Worm (Caenorhabditis elegans): ENCODE results near the gene C55B6.7.

The C55B6.7 gene

ce11 chrX:7177341-7177740 is 14.4 kb downstream of the C55B6.7 start, which contains the start of gene F43E12.1:
F43E12.1 (plus strand) TSS chrX:7177641.
- TF ChIP-seq nhr-6 (tag; optimal IDR thresholded peaks at IDR 0.05) (no peak), Y55F3AM.14 (GFP tag; optimal IDR thresholded peaks at IDR 0.05) (no peak), R02D3.7 (tag; optimal IDR thresholded peaks at IDR 0.05) (no peak), ztf-1 (GFP tag; conservative IDR thresholded peaks at IDR 0.05) (no peak), ceh-82 (tag; optimal IDR thresholded peaks at IDR 0.05) (no peak), lin-39 (tag; optimal IDR thresholded peaks at IDR 0.05) (no peak), F13H6.1 (tag; optimal IDR thresholded peaks at IDR 0.05) (no peak), elt-1 (tag; optimal IDR thresholded peaks at IDR 0.05) (no peak), ama-1 (optimal IDR thresholded peaks at IDR 0.05) (no peak), nhr-129 (tag; optimal IDR thresholded peaks at IDR 0.05) (no peak), mbf-1 (tag; optimal IDR thresholded peaks at IDR 0.05) (no peak), alr-1 (tag; optimal IDR thresholded peaks at IDR 0.05) (no peak), nhr-77 (tag; optimal IDR thresholded peaks at IDR 0.05) (no peak), elt-3 (tag; optimal IDR thresholded peaks at IDR 0.05) (no peak), blmp-1 (tag; optimal IDR thresholded peaks at IDR 0.05; ENCODE audit: insufficient read depth) (no peak)

ce11 chrX:7176817-7177216 is 15.0 kb downstream of the C55B6.7 start:
- TF ChIP-seq crh-2 (tag; optimal IDR thresholded peaks at IDR 0.05) (peak; percentile 48), fos-1 (tag; optimal IDR thresholded peaks at IDR 0.05) (peak; percentile 30), skn-1 (tag; optimal IDR thresholded peaks at IDR 0.05) (no peak)

ce11 chrX:7175389-7175788 is 16.4 kb downstream of the C55B6.7 start:
- peak; percentile 15 for TF ChIP-seq zag-1 (tag; optimal IDR thresholded peaks at IDR 0.05)
- TF ChIP-seq nhr-77 (tag; optimal IDR thresholded peaks at IDR 0.05): no peak
- TF ChIP-seq mab-5 (tag; optimal IDR thresholded peaks at IDR 0.05): peak; percentile 82

ce11 chrX:7170575-7171297 is 21.0 kb downstream of the C55B6.7 start, which contains the start of gene bar-1:
bar-1 (minus strand) TSS chrX:7170625.
- TF ChIP-seq fos-1 (tag; optimal IDR thresholded peaks at IDR 0.05) (peak; percentile 60), ztf-11 (tag; optimal IDR thresholded peaks at IDR 0.05) (no peak), nhr-25 (tag; optimal IDR thresholded peaks at IDR 0.05) (no peak), ceh-82 (tag; optimal IDR thresholded peaks at IDR 0.05) (no peak), Y55F3AM.14 (GFP tag; optimal IDR thresholded peaks at IDR 0.05) (no peak), lin-11 (tag; optimal IDR thresholded peaks at IDR 0.05) (no peak), F13H6.1 (tag; optimal IDR thresholded peaks at IDR 0.05) (no peak)

- TF ChIP-seq blmp-1 (tag; optimal IDR thresholded peaks at IDR 0.05; ENCODE audit: insufficient read depth) (no peak), nhr-11 (tag; optimal IDR thresholded peaks at IDR 0.05) (no peak), sma-9 (GFP tag; optimal IDR thresholded peaks at IDR 0.05) (no peak), sma-9 (tag; optimal IDR thresholded peaks at IDR 0.05) (no peak), fos-1 (tag; optimal IDR thresholded peaks at IDR 0.05) (no peak), sem-4 (tag; optimal IDR thresholded peaks at IDR 0.05) (no peak), sma-3 (GFP tag; optimal IDR thresholded peaks at IDR 0.05) (no peak), ceh-82 (tag; optimal IDR thresholded peaks at IDR 0.05) (no peak), unc-55 (GFP tag; optimal IDR thresholded peaks at IDR 0.05) (no peak), elt-1 (tag; optimal IDR thresholded peaks at IDR 0.05) (no peak), elt-3 (tag; optimal IDR thresholded peaks at IDR 0.05) (no peak), lin-11 (tag; optimal IDR thresholded peaks at IDR 0.05) (no peak)
Measured at ce11 chrX:7162764-7163163, 29.0 kb downstream of the C55B6.7 start.

- TF ChIP-seq zag-1 (tag; optimal IDR thresholded peaks at IDR 0.05) (no peak), R02D3.7 (tag; optimal IDR thresholded peaks at IDR 0.05) (no peak), dmd-4 (tag; optimal IDR thresholded peaks at IDR 0.05) (no peak), mdl-1 (tag; optimal IDR thresholded peaks at IDR 0.05) (no peak), sem-4 (tag; optimal IDR thresholded peaks at IDR 0.05) (no peak), mbf-1 (tag; optimal IDR thresholded peaks at IDR 0.05) (no peak), peb-1 (tag; optimal IDR thresholded peaks at IDR 0.05) (no peak), nhr-6 (tag; optimal IDR thresholded peaks at IDR 0.05) (no peak), crh-2 (tag; optimal IDR thresholded peaks at IDR 0.05) (no peak), unc-39 (tag; optimal IDR thresholded peaks at IDR 0.05) (no peak), lin-11 (tag; optimal IDR thresholded peaks at IDR 0.05) (no peak), ztf-1 (GFP tag; conservative IDR thresholded peaks at IDR 0.05) (no peak), ceh-82 (tag; optimal IDR thresholded peaks at IDR 0.05) (no peak), lsy-2 (tag; optimal IDR thresholded peaks at IDR 0.05) (no peak), ztf-4 (tag; optimal IDR thresholded peaks at IDR 0.05) (no peak), unc-62 (GFP tag; optimal IDR thresholded peaks at IDR 0.05) (no peak), ztf-11 (tag; optimal IDR thresholded peaks at IDR 0.05) (no peak), alr-1 (tag; optimal IDR thresholded peaks at IDR 0.05) (no peak)
Measured at ce11 chrX:7158736-7159135, 33.0 kb downstream of the C55B6.7 start, which contains the start of gene pgp-10. pgp-10 (plus strand) TSS chrX:7159036.
